Comparison of ENCODE assay signal across 1 fruit fly cellular context in genomic region chrX:6997653-6998491, dm6.
TF ChIP-seq lines count a peak whose summit lies in the region.

No protein-coding gene starts in this region.

TF ChIP-seq in whole organism, embryonic, 481 proteins besides CTCF, POLR2A, EP300 and RAD21 (continued from another document and continues in another):
- TF ChIP-seq CG13424 (tag; optimal IDR thresholded peaks at IDR 0.05; lab: Kevin White, UChicago): peak; percentile 35
- no peak for TF ChIP-seq CG5180 (GFP tag; optimal IDR thresholded peaks at IDR 0.05; lab: Kevin White, UChicago)
- TF ChIP-seq CG11398 (GFP tag; optimal IDR thresholded peaks at IDR 0.05; lab: Kevin White, UChicago): no peak
- TF ChIP-seq ERR (GFP tag; optimal IDR thresholded peaks at IDR 0.05; lab: Kevin White, UChicago): no peak
- no peak for TF ChIP-seq fd64A (GFP tag; optimal IDR thresholded peaks at IDR 0.05; lab: Kevin White, UChicago)
- no peak for TF ChIP-seq otp (GFP tag; IDR thresholded peaks at IDR 0.05; lab: Robert Waterston, UW)
- no peak for TF ChIP-seq tll (GFP tag; optimal IDR thresholded peaks at IDR 0.05; lab: Kevin White, UChicago)
- peak; percentile 33 for TF ChIP-seq CG6254 (GFP tag; optimal IDR thresholded peaks at IDR 0.05; lab: Kevin White, UChicago)
- no peak for TF ChIP-seq CG14441 (GFP tag; IDR thresholded peaks at IDR 0.05; lab: Robert Waterston, UW)
- no peak for TF ChIP-seq org-1 (GFP tag; optimal IDR thresholded peaks at IDR 0.05; lab: Kevin White, UChicago)
- TF ChIP-seq CG15696 (tag; optimal IDR thresholded peaks at IDR 0.05; lab: Kevin White, UChicago): peak; percentile 7
- no peak for TF ChIP-seq CG10209 (GFP tag; optimal IDR thresholded peaks at IDR 0.05; lab: Kevin White, UChicago)
- peak; percentile 4 for TF ChIP-seq CG1603 (tag; optimal IDR thresholded peaks at IDR 0.05; lab: Kevin White, UChicago)
- no peak for TF ChIP-seq Spps (tag; optimal IDR thresholded peaks at IDR 0.05; lab: Kevin White, UChicago)
- no peak for TF ChIP-seq psq (GFP tag; optimal IDR thresholded peaks at IDR 0.05; lab: Kevin White, UChicago)
- no peak for TF ChIP-seq CG7963 (GFP tag; IDR thresholded peaks at IDR 0.05; lab: Robert Waterston, UW; ENCODE audit: partially characterized antibody)
- no peak for TF ChIP-seq CG42726 (GFP tag; IDR thresholded peaks at IDR 0.05; lab: Robert Waterston, UW; ENCODE audit: partially characterized antibody)
- TF ChIP-seq Doc2 (GFP tag; IDR thresholded peaks at IDR 0.05; lab: Robert Waterston, UW): no peak
- TF ChIP-seq HLH54F (GFP tag; optimal IDR thresholded peaks at IDR 0.05; lab: Kevin White, UChicago): no peak
- TF ChIP-seq rib (GFP tag; IDR thresholded peaks at IDR 0.05; lab: Robert Waterston, UW): no peak
- no peak for TF ChIP-seq CG16779 (GFP tag; IDR thresholded peaks at IDR 0.05; lab: Robert Waterston, UW)
- TF ChIP-seq CG32767 (GFP tag; IDR thresholded peaks at IDR 0.05; lab: Robert Waterston, UW): no peak
- no peak for TF ChIP-seq CG9797 (GFP tag; optimal IDR thresholded peaks at IDR 0.05; lab: Kevin White, UChicago)
- TF ChIP-seq CG6791 (GFP tag; IDR thresholded peaks at IDR 0.05; lab: Robert Waterston, UW; ENCODE audit: partially characterized antibody): peak; percentile 70; the same call in 2 of the 3 replicates
- peak; percentile 35 for TF ChIP-seq Ssrp (tag; optimal IDR thresholded peaks at IDR 0.05; lab: Kevin White, UChicago)
- no peak for TF ChIP-seq zf30C (GFP tag; optimal IDR thresholded peaks at IDR 0.05; lab: Kevin White, UChicago)
- no peak for TF ChIP-seq ab (GFP tag; optimal IDR thresholded peaks at IDR 0.05; lab: Kevin White, UChicago)
- TF ChIP-seq CG8478 (optimal IDR thresholded peaks at IDR 0.05; lab: Kevin White, UChicago): no peak
- no peak for TF ChIP-seq CG2129 (GFP tag; IDR thresholded peaks at IDR 0.05; lab: Robert Waterston, UW; ENCODE audit: partially characterized antibody)
- no peak for TF ChIP-seq CG3847 (GFP tag; IDR thresholded peaks at IDR 0.05; lab: Robert Waterston, UW)
- TF ChIP-seq CG2199 (GFP tag; IDR thresholded peaks at IDR 0.05; lab: Robert Waterston, UW): no peak; the same call in 2 of the 3 replicates
- TF ChIP-seq Myb (GFP tag; optimal IDR thresholded peaks at IDR 0.05; lab: Kevin White, UChicago): no peak
- TF ChIP-seq dmrt11E (tag; optimal IDR thresholded peaks at IDR 0.05; lab: Kevin White, UChicago): peak; percentile 32
- TF ChIP-seq eyg (GFP tag; optimal IDR thresholded peaks at IDR 0.05; lab: Kevin White, UChicago): no peak
- no peak for TF ChIP-seq Ets65A (GFP tag; lab: Kevin White, UChicago)
- TF ChIP-seq odd (GFP tag; optimal IDR thresholded peaks at IDR 0.05; lab: Kevin White, UChicago): no peak
- peak; percentile 61 for TF ChIP-seq phol (tag; optimal IDR thresholded peaks at IDR 0.05; lab: Kevin White, UChicago)
- peak; percentile 51 for TF ChIP-seq pfk (GFP tag; optimal IDR thresholded peaks at IDR 0.05; lab: Kevin White, UChicago)
- TF ChIP-seq CG17912 (GFP tag; optimal IDR thresholded peaks at IDR 0.05; lab: Kevin White, UChicago): no peak
- no peak for TF ChIP-seq dimm (GFP tag; IDR thresholded peaks at IDR 0.05; lab: Robert Waterston, UW)
- no peak for TF ChIP-seq Lim3 (GFP tag; IDR thresholded peaks at IDR 0.05; lab: Robert Waterston, UW)
- peak; percentile 64 for TF ChIP-seq stc (GFP tag; IDR thresholded peaks at IDR 0.05; lab: Robert Waterston, UW)
- no peak for TF ChIP-seq ham (GFP tag; IDR thresholded peaks at IDR 0.05; lab: Robert Waterston, UW)
- no peak for TF ChIP-seq Ptx1 (GFP tag; IDR thresholded peaks at IDR 0.05; lab: Robert Waterston, UW)
- TF ChIP-seq HLHmδ (GFP tag; optimal IDR thresholded peaks at IDR 0.05; lab: Kevin White, UChicago): no peak
- no peak for TF ChIP-seq aop (GFP tag; IDR thresholded peaks at IDR 0.05; lab: Robert Waterston, UW)
- no peak for TF ChIP-seq hb (GFP tag; IDR thresholded peaks at IDR 0.05; lab: Robert Waterston, UW; ENCODE audit: partially characterized antibody)
- no peak for TF ChIP-seq CG11560 (tag; IDR thresholded peaks at IDR 0.05; lab: Robert Waterston, UW)
- TF ChIP-seq CG11085 (GFP tag; IDR thresholded peaks at IDR 0.05; lab: Robert Waterston, UW): no peak
- TF ChIP-seq so (GFP tag; IDR thresholded peaks at IDR 0.05; lab: Robert Waterston, UW): no peak
- no peak for TF ChIP-seq MTF-1 (GFP tag; optimal IDR thresholded peaks at IDR 0.05; lab: Kevin White, UChicago; ENCODE audit: borderline replicate concordance)
- no peak for TF ChIP-seq Aef1 (GFP tag; IDR thresholded peaks at IDR 0.05; lab: Robert Waterston, UW)
- TF ChIP-seq onecut (GFP tag; IDR thresholded peaks at IDR 0.05; lab: Robert Waterston, UW): no peak
- no peak for TF ChIP-seq TFAM (GFP tag; optimal IDR thresholded peaks at IDR 0.05; lab: Kevin White, UChicago)
- TF ChIP-seq CG2120 (GFP tag; optimal IDR thresholded peaks at IDR 0.05; lab: Kevin White, UChicago): no peak
- no peak for TF ChIP-seq p53 (GFP tag; optimal IDR thresholded peaks at IDR 0.05; lab: Kevin White, UChicago)
- TF ChIP-seq CG5245 (GFP tag; optimal IDR thresholded peaks at IDR 0.05; lab: Kevin White, UChicago): no peak
- no peak for TF ChIP-seq Poxn (GFP tag; IDR thresholded peaks at IDR 0.05; lab: Robert Waterston, UW)
- TF ChIP-seq Sox102F (GFP tag; optimal IDR thresholded peaks at IDR 0.05; lab: Kevin White, UChicago): peak; percentile 57
- TF ChIP-seq sna (GFP tag; IDR thresholded peaks at IDR 0.05; lab: Robert Waterston, UW; ENCODE audit: partially characterized antibody): no peak
- no peak for TF ChIP-seq CG16813 (GFP tag; IDR thresholded peaks at IDR 0.05; lab: Robert Waterston, UW; ENCODE audit: partially characterized antibody)
- no peak for TF ChIP-seq Lpt (GFP tag; optimal IDR thresholded peaks at IDR 0.05; lab: Kevin White, UChicago)
- no peak for TF ChIP-seq C15 (GFP tag; IDR thresholded peaks at IDR 0.05; lab: Robert Waterston, UW)
- TF ChIP-seq da (GFP tag; optimal IDR thresholded peaks at IDR 0.05; lab: Kevin White, UChicago): no peak
- no peak for TF ChIP-seq CG12219 (GFP tag; optimal IDR thresholded peaks at IDR 0.05; lab: Kevin White, UChicago)
- TF ChIP-seq pnt (GFP tag; optimal IDR thresholded peaks at IDR 0.05; lab: Kevin White, UChicago): no peak
- peak in 1 of 2 experiments; percentile 10 for TF ChIP-seq Hr78 (GFP tag; optimal IDR thresholded peaks at IDR 0.05; lab: Kevin White, UChicago)
- no peak for TF ChIP-seq CG13123 (GFP tag; optimal IDR thresholded peaks at IDR 0.05; lab: Kevin White, UChicago)
- TF ChIP-seq CG3163 (GFP tag; optimal IDR thresholded peaks at IDR 0.05; lab: Kevin White, UChicago): no peak
- peak; percentile 39 for TF ChIP-seq trem (tag; optimal IDR thresholded peaks at IDR 0.05; lab: Kevin White, UChicago)
- TF ChIP-seq CG10565 (GFP tag; optimal IDR thresholded peaks at IDR 0.05; lab: Kevin White, UChicago): no peak
- TF ChIP-seq CG15073 (GFP tag; optimal IDR thresholded peaks at IDR 0.05; lab: Kevin White, UChicago): no peak
- TF ChIP-seq hkb (optimal IDR thresholded peaks at IDR 0.05; lab: Kevin White, UChicago): no peak
- no peak for TF ChIP-seq hkb (GFP tag; IDR thresholded peaks at IDR 0.05; lab: Robert Waterston, UW)
- peak; percentile 2 for TF ChIP-seq ewg (GFP tag; optimal IDR thresholded peaks at IDR 0.05; lab: Kevin White, UChicago)
- TF ChIP-seq Optix (GFP tag; IDR thresholded peaks at IDR 0.05; lab: Robert Waterston, UW): no peak
- no peak for TF ChIP-seq CG8359 (GFP tag; optimal IDR thresholded peaks at IDR 0.05; lab: Kevin White, UChicago; ENCODE audit: borderline replicate concordance)
- 0 out of 2 replicates have a peak, but pooled peaks have one; percentile 14 for TF ChIP-seq lmd (GFP tag; IDR thresholded peaks at IDR 0.05; lab: Robert Waterston, UW)
- TF ChIP-seq Dp (GFP tag; optimal IDR thresholded peaks at IDR 0.05; lab: Kevin White, UChicago): no peak
- TF ChIP-seq Doc3 (GFP tag; IDR thresholded peaks at IDR 0.05; lab: Robert Waterston, UW; ENCODE audit: partially characterized antibody): no peak
- TF ChIP-seq CG4328 (GFP tag; optimal IDR thresholded peaks at IDR 0.05; lab: Kevin White, UChicago): no peak
- no peak for TF ChIP-seq Ada2b (GFP tag; IDR thresholded peaks at IDR 0.05; lab: Robert Waterston, UW)
- no peak for TF ChIP-seq gt (GFP tag; IDR thresholded peaks at IDR 0.05; lab: Robert Waterston, UW)
- no peak for TF ChIP-seq Nf-YA (GFP tag; IDR thresholded peaks at IDR 0.05; lab: Robert Waterston, UW)
- TF ChIP-seq Adf1 (GFP tag; IDR thresholded peaks at IDR 0.05; lab: Robert Waterston, UW): no peak
- TF ChIP-seq mld (GFP tag; IDR thresholded peaks at IDR 0.05; lab: Robert Waterston, UW; ENCODE audit: partially characterized antibody): no peak
- TF ChIP-seq CG1832 (GFP tag; optimal IDR thresholded peaks at IDR 0.05; lab: Kevin White, UChicago): no peak
- TF ChIP-seq maf-S (GFP tag; optimal IDR thresholded peaks at IDR 0.05; lab: Kevin White, UChicago): no peak
- peak; percentile 21 for TF ChIP-seq Fer3 (tag; optimal IDR thresholded peaks at IDR 0.05; lab: Kevin White, UChicago)
- no peak for TF ChIP-seq Scr (GFP tag; IDR thresholded peaks at IDR 0.05; lab: Robert Waterston, UW; ENCODE audit: partially characterized antibody)
- TF ChIP-seq CG6854 (GFP tag; optimal IDR thresholded peaks at IDR 0.05; lab: Kevin White, UChicago): no peak
- no peak for TF ChIP-seq cad (GFP tag; optimal IDR thresholded peaks at IDR 0.05; lab: Kevin White, UChicago)
- TF ChIP-seq CG7357 (GFP tag; IDR thresholded peaks at IDR 0.05; lab: Robert Waterston, UW): no peak
- 0 out of 3 replicates have a peak, but pooled peaks have one; percentile 38 for TF ChIP-seq CG11093 (GFP tag; IDR thresholded peaks at IDR 0.05; lab: Robert Waterston, UW)
- TF ChIP-seq CG10959 (GFP tag; IDR thresholded peaks at IDR 0.05; lab: Robert Waterston, UW): peak; percentile 55; the same call in 1 of the 2 replicates
- no peak for TF ChIP-seq pan (optimal IDR thresholded peaks at IDR 0.05; lab: Kevin White, UChicago)
- peak in 1 of 2 experiments; percentile 5 for TF ChIP-seq pan (GFP tag; optimal IDR thresholded peaks at IDR 0.05 in 1 of 2, IDR thresholded peaks at IDR 0.05 in 1 of 2)
- TF ChIP-seq wek (GFP tag; optimal IDR thresholded peaks at IDR 0.05; lab: Kevin White, UChicago): no peak
- no peak for TF ChIP-seq CG11695 (GFP tag; IDR thresholded peaks at IDR 0.05; lab: Robert Waterston, UW)
- TF ChIP-seq CG33557 (GFP tag; optimal IDR thresholded peaks at IDR 0.05; lab: Kevin White, UChicago): peak; percentile 38
- TF ChIP-seq Max (GFP tag; optimal IDR thresholded peaks at IDR 0.05; lab: Kevin White, UChicago): no peak
- no peak for TF ChIP-seq Sin3A (optimal IDR thresholded peaks at IDR 0.05; lab: Kevin White, UChicago)
- no peak for TF ChIP-seq Oaz (GFP tag; IDR thresholded peaks at IDR 0.05; lab: Robert Waterston, UW)
- no peak; the same call in 1 of the 2 replicates for TF ChIP-seq sisA (GFP tag; IDR thresholded peaks at IDR 0.05; lab: Robert Waterston, UW)
- TF ChIP-seq bigmax (GFP tag; optimal IDR thresholded peaks at IDR 0.05; lab: Kevin White, UChicago): no peak
- no peak for TF ChIP-seq MBD-R2 (GFP tag; IDR thresholded peaks at IDR 0.05; lab: Robert Waterston, UW)
- no peak for TF ChIP-seq CG3407 (GFP tag; optimal IDR thresholded peaks at IDR 0.05; lab: Kevin White, UChicago)
- TF ChIP-seq mirr (GFP tag; optimal IDR thresholded peaks at IDR 0.05; lab: Kevin White, UChicago): no peak
- TF ChIP-seq CG15514 (GFP tag; optimal IDR thresholded peaks at IDR 0.05; lab: Kevin White, UChicago): no peak
- peak; percentile 12 for TF ChIP-seq oc (tag; optimal IDR thresholded peaks at IDR 0.05; lab: Kevin White, UChicago)
- no peak for TF ChIP-seq CG7928 (GFP tag; optimal IDR thresholded peaks at IDR 0.05; lab: Kevin White, UChicago)
- peak in 1 of 2 experiments; percentile 29 for TF ChIP-seq chif (GFP tag; optimal IDR thresholded peaks at IDR 0.05; lab: Kevin White, UChicago)
- peak; percentile 41 for TF ChIP-seq twi (tag; optimal IDR thresholded peaks at IDR 0.05; lab: Kevin White, UChicago)
- peak; percentile 33 for TF ChIP-seq CG11504 (tag; optimal IDR thresholded peaks at IDR 0.05; lab: Kevin White, UChicago)
- TF ChIP-seq ttk (GFP tag; IDR thresholded peaks at IDR 0.05; lab: Robert Waterston, UW): no peak
- TF ChIP-seq tin (GFP tag; optimal IDR thresholded peaks at IDR 0.05; lab: Kevin White, UChicago): no peak
- TF ChIP-seq Fer1 (GFP tag; optimal IDR thresholded peaks at IDR 0.05; lab: Kevin White, UChicago): no peak
- TF ChIP-seq Bdp1 (GFP tag; optimal IDR thresholded peaks at IDR 0.05; lab: Kevin White, UChicago): no peak
- no peak for TF ChIP-seq Dref (GFP tag; IDR thresholded peaks at IDR 0.05; lab: Robert Waterston, UW)
- no peak for TF ChIP-seq Camta (GFP tag; optimal IDR thresholded peaks at IDR 0.05; lab: Kevin White, UChicago)
- TF ChIP-seq ATbp (GFP tag; optimal IDR thresholded peaks at IDR 0.05; lab: Kevin White, UChicago): peak; percentile 6
- no peak for TF ChIP-seq CG11723 (GFP tag; optimal IDR thresholded peaks at IDR 0.05; lab: Kevin White, UChicago)
- no peak for TF ChIP-seq fu2 (GFP tag; optimal IDR thresholded peaks at IDR 0.05; lab: Kevin White, UChicago)
- TF ChIP-seq Abd-B (GFP tag; optimal IDR thresholded peaks at IDR 0.05; lab: Kevin White, UChicago): peak; percentile 35
- no peak for TF ChIP-seq peb (GFP tag; IDR thresholded peaks at IDR 0.05; lab: Robert Waterston, UW)
- no peak for TF ChIP-seq CG12769 (tag; optimal IDR thresholded peaks at IDR 0.05; lab: Kevin White, UChicago)
- TF ChIP-seq CG2875 (GFP tag; optimal IDR thresholded peaks at IDR 0.05; lab: Kevin White, UChicago): no peak
- TF ChIP-seq CG13296 (GFP tag; optimal IDR thresholded peaks at IDR 0.05; lab: Kevin White, UChicago): no peak
- TF ChIP-seq CG17359 (tag; optimal IDR thresholded peaks at IDR 0.05; lab: Kevin White, UChicago): peak; percentile 31
- no peak for TF ChIP-seq her (GFP tag; optimal IDR thresholded peaks at IDR 0.05; lab: Kevin White, UChicago)
- no peak for TF ChIP-seq CG18599 (GFP tag; optimal IDR thresholded peaks at IDR 0.05; lab: Kevin White, UChicago)
- TF ChIP-seq kni (GFP tag; optimal IDR thresholded peaks at IDR 0.05; lab: Kevin White, UChicago): no peak
- no peak for TF ChIP-seq CG3838 (GFP tag; optimal IDR thresholded peaks at IDR 0.05; lab: Kevin White, UChicago)
- no peak for TF ChIP-seq NC2α (GFP tag; optimal IDR thresholded peaks at IDR 0.05; lab: Kevin White, UChicago)
- no peak for TF ChIP-seq zfh1 (GFP tag; IDR thresholded peaks at IDR 0.05; lab: Robert Waterston, UW)
- no peak for TF ChIP-seq CG31388 (GFP tag; optimal IDR thresholded peaks at IDR 0.05; lab: Kevin White, UChicago)
- no peak for TF ChIP-seq CG4360 (GFP tag; IDR thresholded peaks at IDR 0.05; lab: Robert Waterston, UW)
- no peak for TF ChIP-seq fd102C (GFP tag; optimal IDR thresholded peaks at IDR 0.05; lab: Kevin White, UChicago)
